Worm (Caenorhabditis elegans) whole organism, mixed stage, embryonic: ENCODE results near the gene csn-1.
"Not testable (repeated sequence)": the region's sequence is repeated elsewhere in the genome, so short reads cannot be mapped to it uniquely, and the experiment has no call there.

Experiments
- M03D4.4 ChIP-seq: sonication (generic microtip); optimal IDR thresholded peaks from 2 replicates; lab custom pipeline; 2017; ENCODE audit warnings: mild to moderate bottlenecking, missing genetic modification characterization, missing compliant biosample characterization
- bed-3 ChIP-seq: fragments of 200-800 bp; sonication (Bioruptor generic); optimal IDR thresholded peaks from 3 replicates; lab custom pipeline; 2018; ENCODE audit warnings: mild to moderate bottlenecking, missing genetic modification characterization, moderate library complexity, missing compliant biosample characterization
- ceh-39 ChIP-seq: fragments of 150-350 bp; optimal IDR thresholded peaks from 2 replicates; lab custom pipeline; 2014; ENCODE audit warnings: missing biosample characterization, missing genetic modification characterization
- ceh-83 ChIP-seq: fragments of 200-800 bp; sonication (Bioruptor generic); optimal IDR thresholded peaks from 2 replicates; lab custom pipeline; 2018; ENCODE audit warnings: mild to moderate bottlenecking, missing genetic modification characterization, missing compliant biosample characterization
- ces-1 ChIP-seq: fragments of 150-350 bp; optimal IDR thresholded peaks from 2 replicates; lab custom pipeline; 2014; ENCODE audit warnings: missing biosample characterization, missing genetic modification reagents, missing genetic modification characterization
- cnd-1 ChIP-seq: fragments of 200-800 bp; sonication (Bioruptor generic); optimal IDR thresholded peaks from 2 replicates; lab custom pipeline; 2018; ENCODE audit warnings: mild to moderate bottlenecking, missing genetic modification characterization, missing compliant biosample characterization
- drap-1 ChIP-seq: fragments of 200-800 bp; sonication (Bioruptor generic); optimal IDR thresholded peaks from 3 replicates; lab custom pipeline; 2018; ENCODE audit warnings: mild to moderate bottlenecking, missing genetic modification characterization, missing compliant biosample characterization
- elt-1 ChIP-seq: sonication (generic microtip); optimal IDR thresholded peaks from 2 replicates; lab custom pipeline; 2017; ENCODE audit warnings: missing genetic modification characterization, mild to moderate bottlenecking, missing compliant biosample characterization, antibody characterized with exemption, moderate library complexity, borderline replicate concordance; ENCODE audit not compliant: insufficient read depth
- elt-3 ChIP-seq: fragments of 150-350 bp; optimal IDR thresholded peaks from 2 replicates; lab custom pipeline; 2014; ENCODE audit warnings: missing biosample characterization, missing genetic modification characterization
- ham-2 ChIP-seq: fragments of 200-800 bp; sonication (Bioruptor generic); optimal IDR thresholded peaks from 2 replicates; lab custom pipeline; 2018; ENCODE audit warnings: mild to moderate bottlenecking, missing genetic modification characterization, missing compliant biosample characterization
- hlh-1 ChIP-seq: fragments of 150-350 bp; optimal IDR thresholded peaks from 2 replicates; lab custom pipeline; 2014; ENCODE audit warnings: missing biosample characterization, missing genetic modification reagents, missing genetic modification characterization
- lin-13 ChIP-seq: fragments of 150-350 bp; optimal IDR thresholded peaks from 2 replicates; lab custom pipeline; 2014; ENCODE audit warnings: missing biosample characterization, missing genetic modification characterization
- lin-32 ChIP-seq: fragments of 200-800 bp; sonication (Bioruptor generic); optimal IDR thresholded peaks from 2 replicates; lab custom pipeline; 2018; ENCODE audit warnings: mild to moderate bottlenecking, missing genetic modification characterization, missing compliant biosample characterization
- lsy-2 ChIP-seq: fragments of 150-350 bp; optimal IDR thresholded peaks from 2 replicates; lab custom pipeline; 2014; ENCODE audit warnings: missing biosample characterization, missing genetic modification characterization
- mab-5 ChIP-seq: fragments of 150-350 bp; optimal IDR thresholded peaks from 2 replicates; lab custom pipeline; 2014; ENCODE audit warnings: missing biosample characterization, missing genetic modification characterization
- mep-1 ChIP-seq: fragments of 150-350 bp; optimal IDR thresholded peaks from 2 replicates; lab custom pipeline; 2017; ENCODE audit warnings: missing biosample characterization, missing genetic modification reagents, missing genetic modification characterization, inconsistent platforms
- mls-2 ChIP-seq: sonication (generic microtip); optimal IDR thresholded peaks from 2 replicates; lab custom pipeline; 2016; ENCODE audit warnings: mild to moderate bottlenecking, missing genetic modification characterization, moderate library complexity, missing compliant biosample characterization
- nhr-2 ChIP-seq: fragments of 150-350 bp; optimal IDR thresholded peaks from 2 replicates; lab custom pipeline; 2014; ENCODE audit warnings: missing biosample characterization, missing genetic modification characterization
- nhr-237 ChIP-seq: fragments of 150-350 bp; optimal IDR thresholded peaks from 2 replicates; lab custom pipeline; 2014; ENCODE audit warnings: missing biosample characterization, missing genetic modification characterization
- nhr-28 ChIP-seq: fragments of 150-350 bp; optimal IDR thresholded peaks from 2 replicates; lab custom pipeline; 2014; ENCODE audit warnings: missing biosample characterization, missing genetic modification characterization
- nhr-76 ChIP-seq: sonication (generic microtip); optimal IDR thresholded peaks from 2 replicates; lab custom pipeline; 2017; ENCODE audit warnings: missing biosample characterization, missing genetic modification characterization
- pha-4 ChIP-seq: fragments of 150-350 bp; optimal IDR thresholded peaks from 2 replicates; lab custom pipeline; 2018; ENCODE audit warnings: missing biosample characterization, missing genetic modification reagents, missing genetic modification characterization
- sem-2 ChIP-seq: fragments of 200-800 bp; sonication (Bioruptor generic); optimal IDR thresholded peaks from 2 replicates; lab custom pipeline; 2018; ENCODE audit warnings: mild to moderate bottlenecking, missing genetic modification characterization, missing compliant biosample characterization
- snpc-4 ChIP-seq: fragments of 150-350 bp; optimal IDR thresholded peaks from 2 replicates; lab custom pipeline; 2014; ENCODE audit warnings: missing biosample characterization, missing genetic modification characterization
- sptf-1 ChIP-seq: sonication (generic microtip); optimal IDR thresholded peaks from 2 replicates; lab custom pipeline; 2017; ENCODE audit warnings: mild to moderate bottlenecking, missing genetic modification characterization, moderate library complexity, missing compliant biosample characterization
- tbx-8 ChIP-seq: fragments of 200-800 bp; sonication (Bioruptor generic); optimal IDR thresholded peaks from 2 replicates; lab custom pipeline; 2018; ENCODE audit warnings: mild to moderate bottlenecking, missing genetic modification characterization, moderate library complexity, missing compliant biosample characterization
- unc-62 ChIP-seq: fragments of 150-350 bp; optimal IDR thresholded peaks from 2 replicates; lab custom pipeline; 2014; ENCODE audit warnings: missing biosample characterization, missing genetic modification reagents, missing genetic modification characterization
- zip-8 ChIP-seq: fragments of 150-350 bp; optimal IDR thresholded peaks from 2 replicates; lab custom pipeline; 2014; ENCODE audit warnings: missing biosample characterization, missing genetic modification characterization
- ztf-11 ChIP-seq: fragments of 150-350 bp; optimal IDR thresholded peaks from 2 replicates; lab custom pipeline; 2014; ENCODE audit warnings: missing biosample characterization, missing genetic modification characterization

The csn-1 gene

ce11 chrV:17894485-17894884 lies 24.0 kb upstream of the csn-1 start, which contains the start of gene C06H5.12:
C06H5.12 (plus strand) TSS chrV:17894785.
- not testable (repeated sequence) for TF ChIP-seq mab-5; nhr-76 (tag; lab: Kevin White, UChicago); ces-1 (GFP tag; lab: Kevin White, UChicago)

ce11 chrV:17893959-17894358 lies 23.5 kb upstream of the csn-1 start, which contains the start of gene C06H5.11:
C06H5.11 (minus strand) TSS chrV:17894059.
- not testable (repeated sequence) for TF ChIP-seq nhr-76, zip-8, lsy-2 (tag; lab: Kevin White, UChicago)

ce11 chrV:17891317-17891716 lies 20.9 kb upstream of the csn-1 start:
- no peak for TF ChIP-seq pha-4 (tag; lab: Kevin White, UChicago)
- no peak for TF ChIP-seq bed-3
- no peak for TF ChIP-seq snpc-4 (tag; lab: Kevin White, UChicago)
- no peak for TF ChIP-seq drap-1 (GFP tag; lab: Kevin White, UChicago)
- no peak for TF ChIP-seq sptf-1 (tag; lab: Kevin White, UChicago)
- no peak for TF ChIP-seq mep-1 (tag; lab: Kevin White, UChicago)
- TF ChIP-seq lin-32 (GFP tag; lab: Kevin White, UChicago), result no peak
- no peak for TF ChIP-seq zip-8 (tag; lab: Kevin White, UChicago)
- no peak for TF ChIP-seq ztf-11
- TF ChIP-seq ham-2 (GFP tag; lab: Kevin White, UChicago), result no peak
- TF ChIP-seq unc-62 (GFP tag; lab: Kevin White, UChicago), result no peak
- no peak for TF ChIP-seq nhr-28
- no peak for TF ChIP-seq mls-2 (tag; lab: Kevin White, UChicago)
- TF ChIP-seq sem-2 (GFP tag; lab: Kevin White, UChicago), result no peak
- no peak for TF ChIP-seq elt-1 (tag; lab: Kevin White, UChicago)
- TF ChIP-seq, all 35 proteins: peak for 0

- TF ChIP-seq ztf-11 (no peak), lin-32 (GFP tag; lab: Kevin White, UChicago) (no peak), zip-8 (tag; lab: Kevin White, UChicago) (no peak), ceh-83 (GFP tag; lab: Kevin White, UChicago) (no peak), nhr-237 (tag; lab: Kevin White, UChicago) (no peak), sem-2 (GFP tag; lab: Kevin White, UChicago) (no peak), unc-62 (GFP tag; lab: Kevin White, UChicago) (no peak), ces-1 (GFP tag; lab: Kevin White, UChicago) (no peak), ham-2 (GFP tag; lab: Kevin White, UChicago) (no peak), elt-3 (tag; lab: Kevin White, UChicago) (no peak), ceh-39 (no peak), elt-1 (tag; lab: Kevin White, UChicago) (no peak), sptf-1 (tag; lab: Kevin White, UChicago) (no peak), mls-2 (tag; lab: Kevin White, UChicago) (no peak), snpc-4 (tag; lab: Kevin White, UChicago) (no peak), mep-1 (tag; lab: Kevin White, UChicago) (no peak), cnd-1 (tag; lab: Kevin White, UChicago) (no peak), lsy-2 (tag; lab: Kevin White, UChicago) (no peak), lin-13 (tag; lab: Kevin White, UChicago) (no peak), M03D4.4 (tag; lab: Kevin White, UChicago) (no peak)
Observed at ce11 chrV:17888939-17889338, 18.5 kb upstream of the csn-1 start, which contains the start of gene C06H5.6. C06H5.6 (minus strand) TSS chrV:17888984.

- peak; percentile 5 for TF ChIP-seq pha-4 (tag; lab: Kevin White, UChicago)
- TF ChIP-seq nhr-2 (tag; lab: Kevin White, UChicago), result no peak
Observed at ce11 chrV:17871049-17871448, 598 bp upstream of the csn-1 start, which contains the start of gene phf-14. phf-14 (plus strand) TSS chrV:17871393.

ce11 chrV:17865309-17865708 lies 5.1 kb downstream of the csn-1 start, which contains the start of gene Y59A8A.8:
Y59A8A.8 (plus strand) TSS chrV:17865609.
- not testable (repeated sequence) for TF ChIP-seq ceh-83 (GFP tag; lab: Kevin White, UChicago); tbx-8 (GFP tag; lab: Kevin White, UChicago); hlh-1 (tag; lab: Kevin White, UChicago)
